Worm (Caenorhabditis elegans): ENCODE results near the gene Y5H2B.3.

Y5H2B.3 gene

ce11 chrV:2204080-2204479 is 16.0 kb downstream of the Y5H2B.3 start, which contains the start of gene cyp-33C12 (continued):
- TF ChIP-seq pha-4 (tag; optimal IDR thresholded peaks at IDR 0.05) = no peak

- TF ChIP-seq Y79H2A.3 (GFP tag; conservative IDR thresholded peaks at IDR 0.05) (no peak), ceh-100 (GFP tag; IDR thresholded peaks at IDR 0.05) (no peak), akir-1 (GFP tag; optimal IDR thresholded peaks at IDR 0.05) (no peak), aptf-3 (GFP tag; IDR thresholded peaks at IDR 0.05) (no peak), bed-2 (GFP tag; IDR thresholded peaks at IDR 0.05) (no peak), rec-8 (tag; optimal IDR thresholded peaks at IDR 0.05) (no peak)
Observed at ce11 chrV:2206181-2206580, 18.1 kb downstream of the Y5H2B.3 start, which contains the start of gene srt-40. Gene srt-40, minus strand, starts transcription at chrV:2206281.

- TF ChIP-seq mxl-1 (tag; optimal IDR thresholded peaks at IDR 0.05) (no peak), tbp1 (GFP tag; optimal IDR thresholded peaks at IDR 0.05) (no peak), Y53G8AR.9 (GFP tag; conservative IDR thresholded peaks at IDR 0.05) (no peak)
Observed at ce11 chrV:2206801-2207200, 18.7 kb downstream of the Y5H2B.3 start, which contains the start of gene svh-11. Gene svh-11, plus strand, starts transcription at chrV:2207101.

DNA sequence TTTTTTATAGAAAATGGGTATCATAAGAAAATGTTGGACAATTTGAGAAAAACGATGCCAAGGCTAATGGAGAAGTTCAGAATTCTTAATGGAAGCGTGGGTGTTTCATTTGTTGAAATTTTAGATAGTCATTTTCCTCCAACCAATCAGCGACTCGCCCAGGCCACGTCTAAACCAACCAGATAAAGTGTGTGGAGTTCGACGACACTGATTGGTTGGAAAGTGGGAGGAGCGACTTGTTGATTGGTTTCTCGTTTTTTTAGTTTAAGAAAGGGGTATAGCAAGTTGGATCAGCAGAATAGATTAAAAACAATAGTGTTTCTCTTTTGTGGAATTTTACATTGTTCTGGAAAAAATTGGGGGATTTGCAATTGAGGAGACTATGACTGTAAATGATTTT is 19.4 kb downstream of the Y5H2B.3 start:
- no peak for TF ChIP-seq Y56A3A.18 (GFP tag; IDR thresholded peaks at IDR 0.05)
- TF ChIP-seq nfyb-1 (GFP tag; IDR thresholded peaks at IDR 0.05) = 0 out of 2 replicates have a peak, but pooled peaks have one; percentile 34

DNA sequence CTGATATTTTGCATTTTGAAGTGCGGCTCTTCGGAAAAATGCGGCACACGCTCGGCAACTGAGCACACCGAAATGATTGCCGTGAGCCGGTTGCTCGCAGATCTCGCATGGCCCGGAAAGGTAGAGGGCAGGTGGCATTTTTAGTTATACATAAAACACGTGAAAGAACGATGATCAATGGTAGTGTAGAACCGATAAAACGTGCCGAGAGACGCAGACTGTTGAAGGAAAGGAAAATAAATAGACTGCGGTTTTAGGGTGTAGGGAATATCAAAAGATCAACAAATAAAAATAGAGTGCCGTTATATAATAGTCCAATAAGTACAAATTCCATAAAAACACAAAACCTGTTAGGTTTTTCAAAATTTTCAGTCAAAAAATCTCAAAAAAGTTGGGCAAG is 23.8 kb downstream of the Y5H2B.3 start, which contains the start of gene nhr-133:
Gene nhr-133, minus strand, starts transcription at position 183 of the 400 bp plus-strand sequence.
- TF ChIP-seq hmg-1.2 (GFP tag; IDR thresholded peaks at IDR 0.05) = peak; percentile 43; the same call in 1 of the 2 replicates
- peak; percentile 47; the same call in 1 of the 2 replicates for TF ChIP-seq zfh-2 (GFP tag; conservative IDR thresholded peaks at IDR 0.05)
- no peak for TF ChIP-seq Y67H2A.10 (GFP tag; conservative IDR thresholded peaks at IDR 0.05)
- no peak for TF ChIP-seq mel-28 (tag; optimal IDR thresholded peaks at IDR 0.05; ENCODE audit: borderline replicate concordance)
- TF ChIP-seq bed-2 (GFP tag; IDR thresholded peaks at IDR 0.05) = no peak
- TF ChIP-seq unc-130 (GFP tag; optimal IDR thresholded peaks at IDR 0.05) = no peak
- peak; percentile 16 for TF ChIP-seq nhr-80 (tag; optimal IDR thresholded peaks at IDR 0.05)

ce11 chrV:2214428-2215038 is 26.4 kb downstream of the Y5H2B.3 start, which contains the start of gene nhr-184:
Gene nhr-184, minus strand, starts transcription at chrV:2214478.
- TF ChIP-seq cebp-1 (GFP tag; IDR thresholded peaks at IDR 0.05) (no peak), cebp-1 (tag; optimal IDR thresholded peaks at IDR 0.05) (peak; percentile 52), F57A8.1 (GFP tag; optimal IDR thresholded peaks at IDR 0.05) (no peak), hmg-1.2 (GFP tag; IDR thresholded peaks at IDR 0.05) (peak; percentile 36; the same call in 1 of the 2 replicates), nhr-80 (tag; optimal IDR thresholded peaks at IDR 0.05) (peak; percentile 7), attf-5 (GFP tag; optimal IDR thresholded peaks at IDR 0.05) (peak; percentile 8), D2030.7 (GFP tag; IDR thresholded peaks at IDR 0.05) (no peak)

DNA sequence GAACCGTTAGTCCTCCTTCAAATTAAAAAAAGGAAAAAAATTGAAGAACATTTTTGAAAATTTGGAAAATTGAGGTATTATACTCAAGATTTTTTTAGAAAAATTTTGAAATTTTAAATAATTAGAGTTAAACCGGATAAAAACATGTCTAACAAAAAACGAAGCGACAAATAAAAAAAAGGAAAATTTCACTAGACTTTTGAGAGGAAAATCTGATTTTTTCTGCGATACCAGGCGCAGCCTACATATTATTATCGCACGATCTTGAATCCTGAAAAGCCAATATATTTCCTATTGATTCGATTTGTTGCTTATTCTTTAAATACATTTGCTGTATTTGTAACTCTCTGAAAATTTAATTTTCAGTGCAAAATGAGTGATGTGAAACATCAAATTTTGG is 27.3 kb downstream of the Y5H2B.3 start, which contains the start of gene nstp-8:
Gene nstp-8, plus strand, starts transcription at position 301 of the 400 bp plus-strand sequence.
- no peak for TF ChIP-seq repo-1 (tag; optimal IDR thresholded peaks at IDR 0.05)
- no peak for TF ChIP-seq hlh-26 (GFP tag; conservative IDR thresholded peaks at IDR 0.05)
- TF ChIP-seq egrh-3 (GFP tag; IDR thresholded peaks at IDR 0.05) = no peak
- TF ChIP-seq lsy-27 (tag; optimal IDR thresholded peaks at IDR 0.05; ENCODE audit: borderline replicate concordance, insufficient read depth) = no peak
- no peak for TF ChIP-seq F57A8.1 (GFP tag; optimal IDR thresholded peaks at IDR 0.05)
- no peak for TF ChIP-seq ceh-100 (GFP tag; IDR thresholded peaks at IDR 0.05)
- no peak for TF ChIP-seq nhr-27 (tag; optimal IDR thresholded peaks at IDR 0.05)
- TF ChIP-seq ZK185.1 (tag; optimal IDR thresholded peaks at IDR 0.05; ENCODE audit: poor library complexity, severe bottlenecking) = no peak
- TF ChIP-seq lin-35 (GFP tag; optimal IDR thresholded peaks at IDR 0.05) = no peak
- no peak for TF ChIP-seq rec-8 (tag; optimal IDR thresholded peaks at IDR 0.05)

Measured in whole organism, young adult.